Worm (Caenorhabditis elegans): Measurements from ENCODE around the gene asp-3.
A peak's percentile ranks its signal among the peaks of the same experiment; 100 is the strongest.

asp-3 gene

DNA sequence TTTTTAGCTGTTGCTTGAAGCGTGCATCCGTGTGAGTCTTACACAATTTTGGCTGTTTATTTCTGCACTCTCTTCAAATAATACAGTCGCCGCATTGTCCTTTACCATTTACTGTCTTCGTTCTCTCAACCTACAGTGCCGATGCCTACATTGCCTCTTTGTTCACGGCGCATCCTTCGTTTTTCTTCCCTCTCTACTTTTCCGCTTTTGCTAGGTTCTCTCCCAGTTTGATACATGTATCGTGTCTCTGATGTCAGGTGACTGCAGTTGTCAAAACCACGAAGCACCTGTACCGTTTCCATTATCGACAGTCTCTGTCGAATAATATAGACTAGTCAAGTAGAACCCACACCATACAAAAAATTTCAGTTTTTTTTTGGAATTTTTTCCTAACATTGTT, 17.8 kb downstream of the asp-3 start (continued):
- TF ChIP-seq dmd-4 (tag; optimal IDR thresholded peaks at IDR 0.05) (no peak), lin-39 (tag; optimal IDR thresholded peaks at IDR 0.05) (no peak), unc-39 (tag; optimal IDR thresholded peaks at IDR 0.05) (no peak), sma-3 (GFP tag; optimal IDR thresholded peaks at IDR 0.05) (peak; percentile 19), nhr-12 (tag; optimal IDR thresholded peaks at IDR 0.05) (no peak), ZK546.5 (tag; optimal IDR thresholded peaks at IDR 0.05) (no peak), nhr-237 (tag; optimal IDR thresholded peaks at IDR 0.05) (no peak), aly-2 (tag; optimal IDR thresholded peaks at IDR 0.05) (no peak), gmeb-1 (tag; optimal IDR thresholded peaks at IDR 0.05) (peak; percentile 41), nhr-11 (tag; optimal IDR thresholded peaks at IDR 0.05) (no peak), elt-3 (tag; optimal IDR thresholded peaks at IDR 0.05) (no peak), snpc-4 (tag; optimal IDR thresholded peaks at IDR 0.05) (no peak), nhr-23 (tag; optimal IDR thresholded peaks at IDR 0.05) (no peak), nhr-129 (tag; optimal IDR thresholded peaks at IDR 0.05) (peak; percentile 64), egl-27 (tag; optimal IDR thresholded peaks at IDR 0.05) (no peak), R02D3.7 (tag; optimal IDR thresholded peaks at IDR 0.05) (no peak), lin-13 (GFP tag; optimal IDR thresholded peaks at IDR 0.05) (no peak)

DNA sequence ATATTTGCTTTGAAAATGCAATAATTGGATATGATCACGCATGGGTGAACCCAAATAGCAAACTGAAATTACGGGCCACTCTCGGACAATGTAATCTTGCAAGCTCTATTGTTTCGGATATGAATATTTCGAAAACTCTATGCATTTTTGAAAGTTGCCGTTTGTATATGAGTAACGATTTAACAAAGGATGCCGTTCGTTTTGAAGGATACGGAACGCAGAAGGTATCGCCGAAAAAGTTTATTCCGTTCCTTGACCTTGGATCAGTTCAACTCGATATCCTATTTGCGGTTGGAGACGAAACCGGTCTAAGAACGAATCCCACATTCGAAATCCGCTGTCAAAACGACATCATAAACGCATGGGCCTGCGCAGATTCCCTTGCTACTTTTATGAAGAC, 22.2 kb downstream of the asp-3 start:
- no peak for TF ChIP-seq nhr-77 (tag; optimal IDR thresholded peaks at IDR 0.05)
- no peak for TF ChIP-seq lin-39 (tag; optimal IDR thresholded peaks at IDR 0.05)
- no peak for TF ChIP-seq snpc-4 (tag; optimal IDR thresholded peaks at IDR 0.05)
- TF ChIP-seq ztf-1 (GFP tag; conservative IDR thresholded peaks at IDR 0.05): no peak
- no peak for TF ChIP-seq lsy-2 (tag; optimal IDR thresholded peaks at IDR 0.05)
- no peak for TF ChIP-seq blmp-1 (tag; optimal IDR thresholded peaks at IDR 0.05; ENCODE audit: insufficient read depth)

DNA sequence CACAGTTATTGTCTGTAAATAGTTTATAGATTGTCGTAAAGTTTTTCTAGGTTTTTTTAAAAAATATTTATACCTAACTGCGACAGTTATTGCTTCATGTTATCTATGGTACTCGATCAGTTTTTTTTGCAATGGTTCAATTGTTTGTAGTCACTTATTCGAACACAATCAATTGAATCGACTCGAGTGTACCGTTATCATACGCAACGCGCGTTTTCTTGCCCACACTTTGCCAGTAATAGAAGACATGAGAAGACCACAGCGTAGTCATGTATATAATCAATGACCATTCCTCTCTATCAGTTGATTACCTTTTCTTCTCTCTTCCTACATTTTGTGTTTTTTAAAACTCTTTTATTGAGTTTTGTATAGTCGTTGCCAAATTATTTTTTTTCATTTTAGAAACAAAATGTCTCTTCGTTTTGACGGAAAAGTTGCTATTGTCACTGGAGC, 27.2 kb downstream of the asp-3 start, which contains the start of gene dhs-28:
dhs-28 (plus strand) TSS at position 403 of the 453 bp plus-strand sequence.
- TF ChIP-seq nhr-11 (tag; optimal IDR thresholded peaks at IDR 0.05) (no peak), nhr-23 (tag; optimal IDR thresholded peaks at IDR 0.05) (no peak), elt-3 (tag; optimal IDR thresholded peaks at IDR 0.05) (no peak), dmd-4 (tag; optimal IDR thresholded peaks at IDR 0.05) (no peak), F13H6.1 (tag; optimal IDR thresholded peaks at IDR 0.05) (peak; percentile 26), blmp-1 (tag; optimal IDR thresholded peaks at IDR 0.05; ENCODE audit: insufficient read depth) (no peak), crh-2 (tag; optimal IDR thresholded peaks at IDR 0.05) (peak; percentile 53), sma-3 (GFP tag; optimal IDR thresholded peaks at IDR 0.05) (peak; percentile 40), unc-62 (GFP tag; optimal IDR thresholded peaks at IDR 0.05) (no peak), sma-9 (GFP tag; optimal IDR thresholded peaks at IDR 0.05) (peak; percentile 68), sma-9 (tag; optimal IDR thresholded peaks at IDR 0.05) (no peak), nhr-10 (tag; optimal IDR thresholded peaks at IDR 0.05) (no peak), ama-1 (optimal IDR thresholded peaks at IDR 0.05) (peak; percentile 27), elt-1 (tag; optimal IDR thresholded peaks at IDR 0.05) (no peak), nhr-6 (tag; optimal IDR thresholded peaks at IDR 0.05) (no peak), fos-1 (tag; optimal IDR thresholded peaks at IDR 0.05) (peak; percentile 84)

DNA sequence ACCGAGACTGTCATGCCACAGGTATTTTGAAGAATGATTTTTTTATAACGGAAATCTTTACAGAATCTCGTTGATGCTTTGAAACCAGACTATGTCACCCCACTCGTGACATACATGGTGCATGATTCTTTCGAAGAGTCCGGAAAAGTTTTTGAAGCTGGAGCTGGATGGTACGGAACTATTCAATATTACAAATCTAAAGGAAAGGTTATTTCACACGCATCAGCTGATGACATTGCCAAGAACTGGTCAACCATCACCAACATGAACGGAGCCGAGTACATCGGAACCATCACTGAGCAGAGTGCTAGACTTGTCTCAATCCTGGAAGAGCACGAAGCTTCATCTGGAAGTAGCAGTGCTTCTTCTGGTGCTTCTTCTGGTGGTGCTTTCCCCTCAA, 28.3 kb downstream of the asp-3 start:
- no peak for TF ChIP-seq nhr-23 (tag; optimal IDR thresholded peaks at IDR 0.05)
- no peak for TF ChIP-seq blmp-1 (tag; optimal IDR thresholded peaks at IDR 0.05; ENCODE audit: insufficient read depth)
- no peak for TF ChIP-seq Y55F3AM.14 (GFP tag; optimal IDR thresholded peaks at IDR 0.05)
- TF ChIP-seq F13H6.1 (tag; optimal IDR thresholded peaks at IDR 0.05): no peak
- no peak for TF ChIP-seq nhr-11 (tag; optimal IDR thresholded peaks at IDR 0.05)
- no peak for TF ChIP-seq ztf-11 (tag; optimal IDR thresholded peaks at IDR 0.05)
- TF ChIP-seq peb-1 (tag; optimal IDR thresholded peaks at IDR 0.05): no peak
- no peak for TF ChIP-seq zag-1 (tag; optimal IDR thresholded peaks at IDR 0.05)
- TF ChIP-seq elt-3 (tag; optimal IDR thresholded peaks at IDR 0.05): no peak
- TF ChIP-seq nhr-12 (tag; optimal IDR thresholded peaks at IDR 0.05): no peak
- TF ChIP-seq sma-9 (GFP tag; optimal IDR thresholded peaks at IDR 0.05): no peak
- no peak for TF ChIP-seq sma-9 (tag; optimal IDR thresholded peaks at IDR 0.05)
- no peak for TF ChIP-seq lin-11 (tag; optimal IDR thresholded peaks at IDR 0.05)
- no peak for TF ChIP-seq nhr-77 (tag; optimal IDR thresholded peaks at IDR 0.05)
- no peak for TF ChIP-seq ceh-82 (tag; optimal IDR thresholded peaks at IDR 0.05)
- TF ChIP-seq alr-1 (tag; optimal IDR thresholded peaks at IDR 0.05): no peak
- TF ChIP-seq nhr-129 (tag; optimal IDR thresholded peaks at IDR 0.05): no peak
- no peak for TF ChIP-seq lsy-2 (tag; optimal IDR thresholded peaks at IDR 0.05)
- no peak for TF ChIP-seq ztf-4 (tag; optimal IDR thresholded peaks at IDR 0.05)

Data from whole organism, L2 larva.